Fruit fly (Drosophila melanogaster) S2 (cell line): ENCODE results near the gene Ac13E.

Source experiments
- CG8478 ChIP-seq: fragments of >200 bp; optimal IDR thresholded peaks from 2 replicates; lab custom pipeline; 2018
- CTCF ChIP-seq, 2 experiments: fragments of >200 bp; optimal IDR thresholded peaks; 2 replicates each; lab custom pipeline; 2018

DNA sequence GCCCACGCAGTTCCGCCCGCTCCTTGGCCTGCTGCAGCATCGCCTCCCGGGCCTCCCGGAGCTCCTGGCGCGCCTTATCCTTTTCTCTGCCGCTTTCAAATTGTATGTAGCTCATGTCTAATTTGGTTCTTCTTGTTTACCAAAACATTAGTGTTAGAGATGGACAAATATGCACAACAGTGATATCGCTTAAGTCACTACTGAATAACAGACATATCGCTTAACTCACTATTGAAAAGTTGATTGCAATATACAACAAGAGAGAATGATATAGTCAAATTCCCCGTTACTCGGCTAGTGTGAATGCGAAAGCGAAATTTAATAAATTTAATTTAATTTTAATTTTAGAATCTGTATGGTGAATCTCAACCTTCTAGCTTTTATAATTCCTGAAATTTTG is 20.3 kb upstream of the Ac13E start, which contains the start of gene CG9213:
- TF ChIP-seq CG8478 (lab: Kevin White, UChicago) (no peak), CTCF (optimal IDR thresholded peaks at IDR 0.05; lab: Kevin White, UChicago) (no peak)
